Worm (Caenorhabditis elegans): ENCODE measurements around the gene acr-18.

The acr-18 gene

ce11 chrV:15511613-15512216, 47.2 kb downstream of the acr-18 start, which contains the start of gene rpl-38 (continued):
- no peak for TF ChIP-seq ceh-62 (tag; optimal IDR thresholded peaks at IDR 0.05)
- TF ChIP-seq ceh-20 (GFP tag; IDR thresholded peaks at IDR 0.05) = 0 out of 2 replicates have a peak, but pooled peaks have one; percentile 40
- no peak for TF ChIP-seq nhr-76 (tag; optimal IDR thresholded peaks at IDR 0.05)
- no peak for TF ChIP-seq set-16 (GFP tag; IDR thresholded peaks at IDR 0.05)
- no peak for TF ChIP-seq fos-1 (tag; optimal IDR thresholded peaks at IDR 0.05)
- no peak for TF ChIP-seq aly-2 (tag; optimal IDR thresholded peaks at IDR 0.05)
- TF ChIP-seq nhr-28 (tag; optimal IDR thresholded peaks at IDR 0.05) = peak; percentile 42
- TF ChIP-seq mdl-1 (tag; optimal IDR thresholded peaks at IDR 0.05) = no peak
- no peak for TF ChIP-seq mdt-29 (GFP tag; IDR thresholded peaks at IDR 0.05)
- TF ChIP-seq ces-1 (GFP tag; optimal IDR thresholded peaks at IDR 0.05) = no peak
- TF ChIP-seq ztf-7 (tag; optimal IDR thresholded peaks at IDR 0.05) = no peak
- no peak for TF ChIP-seq daf-19 (GFP tag; conservative IDR thresholded peaks at IDR 0.05)
- TF ChIP-seq dmd-6 (GFP tag; IDR thresholded peaks at IDR 0.05) = peak; percentile 52; the same call in 1 of the 2 replicates
- no peak for TF ChIP-seq zip-2 (tag; optimal IDR thresholded peaks at IDR 0.05)
- peak; percentile 47 for TF ChIP-seq F37D6.2 (tag; optimal IDR thresholded peaks at IDR 0.05)
- no peak for TF ChIP-seq F26F4.8 (GFP tag; conservative IDR thresholded peaks at IDR 0.05)
- TF ChIP-seq saeg-2 (GFP tag; IDR thresholded peaks at IDR 0.05) = no peak
- no peak for TF ChIP-seq Y48G9A.11 (GFP tag; IDR thresholded peaks at IDR 0.05)
- TF ChIP-seq ceh-82 (tag; optimal IDR thresholded peaks at IDR 0.05) = no peak
- peak; percentile 42 for TF ChIP-seq nhr-6 (tag; optimal IDR thresholded peaks at IDR 0.05)
- TF ChIP-seq mes-2 (tag; optimal IDR thresholded peaks at IDR 0.05; ENCODE audit: poor library complexity, severe bottlenecking) = peak; percentile 94
- peak; percentile 7 for TF ChIP-seq unc-130 (GFP tag; optimal IDR thresholded peaks at IDR 0.05)
- TF ChIP-seq dve-1 (tag; optimal IDR thresholded peaks at IDR 0.05; ENCODE audit: insufficient read depth) = peak; percentile 70
- TF ChIP-seq madf-9 (GFP tag; conservative IDR thresholded peaks at IDR 0.05) = no peak
- no peak for TF ChIP-seq lim-7 (GFP tag; IDR thresholded peaks at IDR 0.05)
- TF ChIP-seq Y75B8A.6 (GFP tag; IDR thresholded peaks at IDR 0.05) = no peak
- peak; percentile 78 for TF ChIP-seq lin-38 (GFP tag; IDR thresholded peaks at IDR 0.05)
- no peak for TF ChIP-seq ZK337.2 (GFP tag; IDR thresholded peaks at IDR 0.05)
- no peak for TF ChIP-seq F44E2.7 (GFP tag; IDR thresholded peaks at IDR 0.05)
- TF ChIP-seq lin-1 (GFP tag; IDR thresholded peaks at IDR 0.05) = no peak
- no peak for TF ChIP-seq lin-29 (GFP tag; IDR thresholded peaks at IDR 0.05)
- no peak for TF ChIP-seq cey-2 (tag; optimal IDR thresholded peaks at IDR 0.05; ENCODE audit: borderline replicate concordance, insufficient read depth)
- peak; percentile 100 for TF ChIP-seq D1046.2 (GFP tag; IDR thresholded peaks at IDR 0.05)
- no peak for TF ChIP-seq nhr-25 (tag; optimal IDR thresholded peaks at IDR 0.05; ENCODE audit: borderline replicate concordance, insufficient read depth)
- peak; percentile 60 for TF ChIP-seq F49E8.2 (tag; optimal IDR thresholded peaks at IDR 0.05; ENCODE audit: borderline replicate concordance)
- TF ChIP-seq arid-1 (GFP tag; conservative IDR thresholded peaks at IDR 0.05) = peak; percentile 70; the same call in 1 of the 2 replicates
- TF ChIP-seq zfp-3 (GFP tag; conservative IDR thresholded peaks at IDR 0.05) = no peak
- TF ChIP-seq zag-1 (tag; optimal IDR thresholded peaks at IDR 0.05) = no peak
- no peak for TF ChIP-seq nhr-111 (GFP tag; optimal IDR thresholded peaks at IDR 0.05)
- TF ChIP-seq egl-43 (GFP tag; IDR thresholded peaks at IDR 0.05) = no peak
- no peak for TF ChIP-seq pqm-1 (tag; optimal IDR thresholded peaks at IDR 0.05)
- TF ChIP-seq snpc-4 (tag; optimal IDR thresholded peaks at IDR 0.05) = peak; percentile 21
- no peak for TF ChIP-seq ZK546.5 (tag; optimal IDR thresholded peaks at IDR 0.05)
- no peak for TF ChIP-seq lin-39 (tag; optimal IDR thresholded peaks at IDR 0.05)
- no peak for TF ChIP-seq lin-15B (tag; optimal IDR thresholded peaks at IDR 0.05)
- no peak for TF ChIP-seq tag-97 (GFP tag; IDR thresholded peaks at IDR 0.05)
- TF ChIP-seq ceh-44 (GFP tag; IDR thresholded peaks at IDR 0.05) = peak; percentile 35; the same call in 1 of the 2 replicates
- no peak for TF ChIP-seq zfp-2 (tag; optimal IDR thresholded peaks at IDR 0.05)
- peak; percentile 80 for TF ChIP-seq dpl-1 (GFP tag; optimal IDR thresholded peaks at IDR 0.05)
- peak; percentile 39 for TF ChIP-seq nhr-48 (tag; optimal IDR thresholded peaks at IDR 0.05)
- TF ChIP-seq nhr-10 (tag; optimal IDR thresholded peaks at IDR 0.05) = no peak

Data from whole organism, L4 larva.